Fruit fly (Drosophila melanogaster) whole organism, wandering third instar larva: ENCODE data around the gene Vajk1.

Source experiments
- CG32264 ChIP-seq: fragments of 200-800 bp; sonication (Bioruptor generic); optimal IDR thresholded peaks from 2 replicates; lab custom pipeline; 2016; ENCODE audit warnings: missing biosample characterization, missing genetic modification characterization
- CG9705 ChIP-seq: fragments of 200-800 bp; sonication (Bioruptor generic); optimal IDR thresholded peaks from 2 replicates; lab custom pipeline; 2018; ENCODE audit warnings: missing biosample characterization, mild to moderate bottlenecking, missing genetic modification characterization
- CrebA ChIP-seq: fragments of 200-800 bp; sonication (Bioruptor generic); optimal IDR thresholded peaks from 2 replicates; lab custom pipeline; 2016; ENCODE audit warnings: missing biosample characterization, mild to moderate bottlenecking, missing genetic modification characterization, borderline replicate concordance
- Dif ChIP-seq: fragments of 200-275, 200-300 bp; sonication (Bioruptor generic); optimal IDR thresholded peaks from 2 replicates; lab custom pipeline; 2018; ENCODE audit warnings: missing biosample characterization, missing genetic modification characterization; ENCODE audit not compliant: partially characterized antibody
- GATAd ChIP-seq: sonication (Bioruptor generic); optimal IDR thresholded peaks from 2 replicates; lab custom pipeline; 2016; ENCODE audit warnings: missing biosample characterization, missing genetic modification characterization
- HLH106 ChIP-seq: fragments of 200-800 bp; optimal IDR thresholded peaks from 3 replicates; lab custom pipeline; 2019; ENCODE audit warnings: missing biosample characterization, mild to moderate bottlenecking, missing genetic modification characterization, moderate library complexity
- Hnf4 ChIP-seq: fragments of 200-800 bp; sonication (Bioruptor generic); optimal IDR thresholded peaks from 2 replicates; lab custom pipeline; 2016; ENCODE audit warnings: missing biosample characterization, mild to moderate bottlenecking, missing genetic modification characterization
- Hr78 ChIP-seq: fragments of >200 bp; optimal IDR thresholded peaks from 2 replicates; lab custom pipeline; 2017; ENCODE audit warnings: missing biosample characterization, missing genetic modification characterization
- Hr83 ChIP-seq: fragments of 200-300 bp; sonication (Bioruptor generic); optimal IDR thresholded peaks from 2 replicates; lab custom pipeline; 2016; ENCODE audit warnings: missing biosample characterization, mild to moderate bottlenecking, missing genetic modification characterization, moderate library complexity; ENCODE audit not compliant: poor library complexity, severe bottlenecking
- Jra ChIP-seq: sonication (Bioruptor generic); optimal IDR thresholded peaks from 2 replicates; lab custom pipeline; 2016; ENCODE audit warnings: missing biosample characterization, missing genetic modification characterization
- Mio ChIP-seq: sonication (Bioruptor generic); optimal IDR thresholded peaks from 2 replicates; lab custom pipeline; 2016; ENCODE audit warnings: missing biosample characterization, missing genetic modification characterization
- Myc ChIP-seq: fragments of >200 bp; optimal IDR thresholded peaks from 2 replicates; lab custom pipeline; 2017
- N ChIP-seq: fragments of >200 bp; optimal IDR thresholded peaks from 2 replicates; lab custom pipeline; 2018; ENCODE audit warnings: missing biosample characterization, missing external identifiers, missing genetic modification characterization
- OdsH ChIP-seq: fragments of 200-800 bp; sonication (Bioruptor generic); optimal IDR thresholded peaks from 2 replicates; lab custom pipeline; 2016; ENCODE audit warnings: missing biosample characterization, mild to moderate bottlenecking, missing genetic modification characterization
- Rel ChIP-seq, 2 experiments: fragments of 200-800 bp; sonication (Bioruptor generic) in 1 of 2; optimal IDR thresholded peaks; 2 replicates in 1 of 2; 3 replicates in 1 of 2; lab custom pipeline; 2016 to 2019; ENCODE audit warnings: mild to moderate bottlenecking in 2 of 2, missing biosample characterization in 2 of 2, missing genetic modification characterization in 2 of 2, moderate library complexity in 1 of 2
- Sp1 ChIP-seq: fragments of 200-800 bp; sonication (Bioruptor generic); optimal IDR thresholded peaks from 3 replicates; lab custom pipeline; 2019; ENCODE audit warnings: missing biosample characterization, mild to moderate bottlenecking, missing genetic modification characterization, moderate library complexity
- Vsx2 ChIP-seq: fragments of 200-300, 225-300 bp; sonication (Bioruptor generic); optimal IDR thresholded peaks from 2 replicates; lab custom pipeline; 2018; ENCODE audit warnings: missing biosample characterization, missing genetic modification characterization; ENCODE audit not compliant: partially characterized antibody
- br ChIP-seq: fragments of 200-800 bp; sonication (Bioruptor generic); optimal IDR thresholded peaks from 2 replicates; lab custom pipeline; 2016; ENCODE audit warnings: missing biosample characterization, missing genetic modification characterization
- brk ChIP-seq: fragments of 200-800 bp; sonication (Bioruptor generic); optimal IDR thresholded peaks from 2 replicates; lab custom pipeline; 2016; ENCODE audit warnings: missing biosample characterization, mild to moderate bottlenecking, missing genetic modification characterization
- dl ChIP-seq, 2 experiments: fragments of 175-275, 200-275 bp in 1 of 2; fragments of 200-275 bp in 1 of 2; sonication (Bioruptor generic); optimal IDR thresholded peaks; lab custom pipeline; 2018; ENCODE audit warnings: mild to moderate bottlenecking in 2 of 2, missing biosample characterization in 2 of 2, missing genetic modification characterization in 2 of 2, moderate library complexity in 2 of 2; ENCODE audit not compliant: partially characterized antibody in 2 of 2, insufficient read depth in 1 of 2
- dmrt93B ChIP-seq: fragments of 200-800 bp; sonication (Bioruptor generic); optimal IDR thresholded peaks from 2 replicates; lab custom pipeline; 2018; ENCODE audit warnings: missing biosample characterization, mild to moderate bottlenecking, missing genetic modification characterization
- dsf ChIP-seq: sonication (Bioruptor generic); optimal IDR thresholded peaks from 2 replicates; lab custom pipeline; 2016; ENCODE audit warnings: missing biosample characterization, missing genetic modification characterization, borderline replicate concordance
- ey ChIP-seq: fragments of 200-800 bp; sonication (Bioruptor generic); optimal IDR thresholded peaks from 2 replicates; lab custom pipeline; 2016; ENCODE audit warnings: missing biosample characterization, missing genetic modification characterization
- foxo ChIP-seq, 2 experiments: fragments of 200-800 bp; sonication (Bioruptor generic); optimal IDR thresholded peaks; 2 replicates in 1 of 2; 3 replicates in 1 of 2; lab custom pipeline; 2016 to 2017; ENCODE audit warnings: missing biosample characterization in 2 of 2, missing genetic modification characterization in 2 of 2
- fru ChIP-seq: fragments of 200-800 bp; sonication (Bioruptor generic); optimal IDR thresholded peaks from 3 replicates; lab custom pipeline; 2016; ENCODE audit warnings: missing biosample characterization, mild to moderate bottlenecking, missing genetic modification characterization
- h ChIP-seq: fragments of 200-800 bp; sonication (Bioruptor generic); optimal IDR thresholded peaks from 3 replicates; lab custom pipeline; 2016; ENCODE audit warnings: missing biosample characterization, mild to moderate bottlenecking, missing genetic modification characterization
- jim ChIP-seq: fragments of 175-275, 200-325 bp; sonication (Bioruptor generic); optimal IDR thresholded peaks from 2 replicates; lab custom pipeline; 2016; ENCODE audit warnings: missing biosample characterization, mild to moderate bottlenecking, missing genetic modification characterization
- lola ChIP-seq: fragments of >200 bp; optimal IDR thresholded peaks from 2 replicates; lab custom pipeline; 2017; ENCODE audit warnings: missing biosample characterization, missing genetic modification characterization
- pan ChIP-seq: fragments of >200 bp; optimal IDR thresholded peaks from 2 replicates; lab custom pipeline; 2017
- psq ChIP-seq: fragments of 200-800 bp; sonication (Bioruptor generic); optimal IDR thresholded peaks from 3 replicates; lab custom pipeline; 2017; ENCODE audit warnings: missing biosample characterization, mild to moderate bottlenecking, missing genetic modification characterization, moderate library complexity
- rgr ChIP-seq: fragments of 200-800 bp; sonication (Bioruptor generic); optimal IDR thresholded peaks from 3 replicates; lab custom pipeline; 2016; ENCODE audit warnings: missing biosample characterization, mild to moderate bottlenecking, missing genetic modification characterization
- sage ChIP-seq: fragments of 200-800 bp; sonication (Bioruptor generic); optimal IDR thresholded peaks from 2 replicates; lab custom pipeline; 2016; ENCODE audit warnings: missing biosample characterization, mild to moderate bottlenecking, missing genetic modification characterization
- sv ChIP-seq: fragments of 200-800 bp; sonication (Bioruptor generic); optimal IDR thresholded peaks from 3 replicates; lab custom pipeline; 2016; ENCODE audit warnings: missing biosample characterization, missing genetic modification characterization
- tai ChIP-seq: sonication (Bioruptor generic); optimal IDR thresholded peaks from 2 replicates; lab custom pipeline; 2016; ENCODE audit warnings: missing biosample characterization, missing genetic modification characterization
- woc ChIP-seq: sonication (Bioruptor generic); optimal IDR thresholded peaks from 2 replicates; lab custom pipeline; 2016; ENCODE audit warnings: missing biosample characterization, mild to moderate bottlenecking, missing genetic modification characterization

The Vajk1 gene

dm6 chr2L:13957239-13957638 lies 33.9 kb upstream of the Vajk1 start, which contains the start of gene NimA:
TSS of gene NimA (plus strand) at chr2L:13957539.
- TF ChIP-seq Dif (GFP tag; lab: Kevin White, UChicago): no peak
- TF ChIP-seq foxo (GFP tag; optimal IDR thresholded peaks at IDR 0.05; lab: Kevin White, UChicago): no peak
- TF ChIP-seq dl (GFP tag; optimal IDR thresholded peaks at IDR 0.05; lab: Kevin White, UChicago; ENCODE audit: insufficient read depth in 1 of 2, partially characterized antibody in 2 of 2): no peak
- no peak for TF ChIP-seq GATAd (GFP tag; lab: Kevin White, UChicago)
- no peak for TF ChIP-seq Sp1
- TF ChIP-seq dmrt93B (GFP tag; lab: Kevin White, UChicago): no peak

dm6 chr2L:13955775-13956174 lies 32.4 kb upstream of the Vajk1 start:
- no peak for TF ChIP-seq N
- TF ChIP-seq Mio: peak; percentile 72
- no peak for TF ChIP-seq Hr78 (GFP tag; lab: Kevin White, UChicago)
- peak; percentile 98 for TF ChIP-seq ey (GFP tag; lab: Kevin White, UChicago)
- peak; percentile 78 for TF ChIP-seq CrebA (GFP tag; lab: Kevin White, UChicago)
- TF ChIP-seq rgr (GFP tag; lab: Kevin White, UChicago): peak; percentile 96
- peak; percentile 96 for TF ChIP-seq Sp1
- TF ChIP-seq Hr83 (GFP tag; lab: Kevin White, UChicago): no peak
- TF ChIP-seq OdsH: peak; percentile 97
- no peak for TF ChIP-seq sv (GFP tag; lab: Kevin White, UChicago)
- peak; percentile 58 for TF ChIP-seq pan
- TF ChIP-seq dsf (GFP tag; lab: Kevin White, UChicago): peak; percentile 88
- TF ChIP-seq CG9705 (GFP tag; lab: Kevin White, UChicago): peak; percentile 72
- peak; percentile 95 for TF ChIP-seq h (GFP tag; lab: Kevin White, UChicago)
- TF ChIP-seq CG32264: peak; percentile 84
- TF ChIP-seq Dif (GFP tag; lab: Kevin White, UChicago): peak; percentile 29
- TF ChIP-seq sage (GFP tag; lab: Kevin White, UChicago): peak; percentile 88
- no peak for TF ChIP-seq lola (GFP tag; lab: Kevin White, UChicago)
- TF ChIP-seq dmrt93B (GFP tag; lab: Kevin White, UChicago): peak; percentile 95
- no peak for TF ChIP-seq dl (GFP tag; optimal IDR thresholded peaks at IDR 0.05; lab: Kevin White, UChicago; ENCODE audit: insufficient read depth in 1 of 2, partially characterized antibody in 2 of 2)
- peak; percentile 93 for TF ChIP-seq psq (GFP tag; lab: Kevin White, UChicago)
- peak; percentile 95 for TF ChIP-seq Jra (GFP tag; lab: Kevin White, UChicago)
- peak; percentile 97 for TF ChIP-seq br (GFP tag; lab: Kevin White, UChicago)
- no peak for TF ChIP-seq Myc (lab: Kevin White, UChicago)
- TF ChIP-seq woc: peak; percentile 95
- peak; percentile 97 for TF ChIP-seq Hnf4 (GFP tag; lab: Kevin White, UChicago)
- peak; percentile 74 for TF ChIP-seq Rel (GFP tag; optimal IDR thresholded peaks at IDR 0.05; lab: Kevin White, UChicago)
- peak; percentile 72 for TF ChIP-seq Rel (tag; optimal IDR thresholded peaks at IDR 0.05; lab: Kevin White, UChicago)
- peak; percentile 96 for TF ChIP-seq tai (GFP tag; lab: Kevin White, UChicago)
- peak; percentile 29 to 97 for TF ChIP-seq foxo (GFP tag; optimal IDR thresholded peaks at IDR 0.05; lab: Kevin White, UChicago)
- peak; percentile 95 for TF ChIP-seq brk (GFP tag; lab: Kevin White, UChicago)
- TF ChIP-seq GATAd (GFP tag; lab: Kevin White, UChicago): peak; percentile 87
- TF ChIP-seq Vsx2: no peak
- TF ChIP-seq fru (GFP tag; lab: Kevin White, UChicago): peak; percentile 97
- no peak for TF ChIP-seq jim (GFP tag; lab: Kevin White, UChicago)
- TF ChIP-seq HLH106 (tag; lab: Kevin White, UChicago): peak; percentile 98

- no peak for TF ChIP-seq psq (GFP tag; lab: Kevin White, UChicago)
- TF ChIP-seq Vsx2: no peak
- no peak for TF ChIP-seq woc
- no peak for TF ChIP-seq Hr83 (GFP tag; lab: Kevin White, UChicago)
- no peak for TF ChIP-seq Myc (lab: Kevin White, UChicago)
- TF ChIP-seq CG32264: no peak
- TF ChIP-seq dl (GFP tag; optimal IDR thresholded peaks at IDR 0.05; lab: Kevin White, UChicago; ENCODE audit: insufficient read depth in 1 of 2, partially characterized antibody in 2 of 2): no peak
- TF ChIP-seq foxo (GFP tag; optimal IDR thresholded peaks at IDR 0.05; lab: Kevin White, UChicago): no peak
These were observed 26.4 kb upstream of the Vajk1 start for dm6 chr2L:13949789-13950188.
